Worm (Caenorhabditis elegans) whole organism, L4 larva: ENCODE data around the gene C16A11.2.

Source experiments
- F44E2.7 ChIP-seq: fragments of 200-800 bp; sonication (Bioruptor generic); IDR thresholded peaks from 2 replicates; pipeline ENCODE4 v2.1.2; 2022; ENCODE audit warnings: missing genetic modification characterization, missing compliant biosample characterization
- T26A8.4 ChIP-seq: fragments of 200-800 bp; sonication (Bioruptor generic); IDR thresholded peaks from 2 replicates; pipeline ENCODE4 v1.3.6; 2022; ENCODE audit warnings: missing genetic modification characterization, missing compliant biosample characterization
- Y5F2A.4 ChIP-seq: fragments of 200-800 bp; sonication (Bioruptor generic); optimal IDR thresholded peaks from 2 replicates; lab custom pipeline; 2018; ENCODE audit warnings: mild to moderate bottlenecking, missing genetic modification characterization, missing compliant biosample characterization
- Y75B8A.6 ChIP-seq: fragments of 200-800 bp; sonication (Bioruptor generic); IDR thresholded peaks from 2 replicates; pipeline ENCODE4 v1.3.6; 2022; ENCODE audit warnings: missing genetic modification reagents, missing genetic modification characterization, missing compliant biosample characterization
- aha-1 ChIP-seq: fragments of 150-350 bp; peaks from one replicate; lab custom pipeline; 2014; ENCODE audit warnings: missing biosample characterization, missing genetic modification characterization
- arid-1 ChIP-seq: fragments of 200-800 bp; sonication (Bioruptor generic); conservative IDR thresholded peaks from 2 replicates; pipeline ENCODE4 v1.3.6; 2022; ENCODE audit warnings: missing genetic modification reagents, missing genetic modification characterization, missing compliant biosample characterization
- attf-4 ChIP-seq: sonication (generic microtip); optimal IDR thresholded peaks from 3 replicates; lab custom pipeline; 2017; ENCODE audit warnings: missing biosample characterization, missing genetic modification characterization
- ceh-32 ChIP-seq: sonication (generic microtip); optimal IDR thresholded peaks from 2 replicates; lab custom pipeline; 2016; ENCODE audit warnings: mild to moderate bottlenecking, missing genetic modification characterization, missing compliant biosample characterization; ENCODE audit not compliant: poor library complexity
- ceh-44 ChIP-seq: fragments of 200-800 bp; sonication (Bioruptor generic); IDR thresholded peaks from 2 replicates; pipeline ENCODE4 v1.3.6; 2022; ENCODE audit warnings: missing genetic modification reagents, missing genetic modification characterization, missing compliant biosample characterization
- ces-1 ChIP-seq: fragments of 150-350 bp; sonication (generic microtip); optimal IDR thresholded peaks from 4 replicates; lab custom pipeline; 2014; ENCODE audit warnings: missing biosample characterization, missing genetic modification reagents, missing genetic modification characterization
- daf-12 ChIP-seq: fragments of 150-350 bp; optimal IDR thresholded peaks from 2 replicates; lab custom pipeline; 2014; ENCODE audit warnings: missing biosample characterization, missing genetic modification reagents, missing genetic modification characterization
- daf-8 ChIP-seq: fragments of 200-800 bp; sonication (Bioruptor generic); IDR thresholded peaks from 2 replicates; pipeline ENCODE4 v1.3.6; 2022; ENCODE audit warnings: missing genetic modification characterization, missing compliant biosample characterization
- dpl-1 ChIP-seq: fragments of 150-350 bp; optimal IDR thresholded peaks from 2 replicates; lab custom pipeline; 2014; ENCODE audit warnings: missing biosample characterization, missing genetic modification reagents, missing genetic modification characterization
- dve-1 ChIP-seq: sonication (generic microtip); optimal IDR thresholded peaks from 2 replicates; lab custom pipeline; 2017; ENCODE audit warnings: antibody characterized with exemption, mild to moderate bottlenecking, missing genetic modification characterization, missing compliant biosample characterization; ENCODE audit not compliant: insufficient read depth
- egl-43 ChIP-seq: fragments of 200-800 bp; sonication (Bioruptor generic); IDR thresholded peaks from 2 replicates; pipeline ENCODE4 v1.3.6; 2022; ENCODE audit warnings: missing genetic modification reagents, missing genetic modification characterization, missing compliant biosample characterization
- fos-1 ChIP-seq: fragments of 150-350 bp; optimal IDR thresholded peaks from 2 replicates; lab custom pipeline; 2014; ENCODE audit warnings: missing biosample characterization, missing genetic modification characterization
- hif-1 ChIP-seq, 2 experiments: sonication (generic microtip); optimal IDR thresholded peaks; 2 replicates each; lab custom pipeline; 2016 to 2017; ENCODE audit warnings: missing compliant biosample characterization in 2 of 2, missing genetic modification characterization in 2 of 2, missing genetic modification reagents in 2 of 2, missing genotype in 2 of 2, mild to moderate bottlenecking in 1 of 2
- hlh-11 ChIP-seq: fragments of 200-800 bp; sonication (Bioruptor generic); optimal IDR thresholded peaks from 2 replicates; lab custom pipeline; 2018; ENCODE audit warnings: mild to moderate bottlenecking, missing genetic modification characterization, missing compliant biosample characterization
- jun-1 ChIP-seq: fragments of 150-350 bp; optimal IDR thresholded peaks from 2 replicates; lab custom pipeline; 2014; ENCODE audit warnings: missing biosample characterization, missing genetic modification reagents, missing genetic modification characterization
- lim-7 ChIP-seq: fragments of 200-800 bp; sonication (Bioruptor generic); IDR thresholded peaks from 2 replicates; pipeline ENCODE4 v1.3.6; 2022; ENCODE audit warnings: missing genetic modification characterization, missing compliant biosample characterization
- lin-1 ChIP-seq: fragments of 200-800 bp; sonication (Bioruptor generic); IDR thresholded peaks from 2 replicates; pipeline ENCODE4 v1.3.6; 2022; ENCODE audit warnings: missing genetic modification reagents, missing genetic modification characterization, missing compliant biosample characterization
- lin-38 ChIP-seq: fragments of 200-800 bp; sonication (Bioruptor generic); IDR thresholded peaks from 2 replicates; pipeline ENCODE4 v1.3.6; 2022; ENCODE audit warnings: missing genetic modification reagents, missing genetic modification characterization, missing compliant biosample characterization
- lin-39 ChIP-seq: fragments of 150-350 bp; optimal IDR thresholded peaks from 2 replicates; lab custom pipeline; 2014; ENCODE audit warnings: missing biosample characterization, missing genetic modification reagents, missing genetic modification characterization
- lir-3 ChIP-seq: sonication (generic microtip); optimal IDR thresholded peaks from 2 replicates; lab custom pipeline; 2016; ENCODE audit warnings: mild to moderate bottlenecking, missing genetic modification characterization, missing compliant biosample characterization
- madf-5 ChIP-seq, 2 experiments: fragments of 200-800 bp; sonication (Bioruptor generic); IDR thresholded peaks; 2 replicates each; pipeline ENCODE4 v1.3.6; 2022; ENCODE audit warnings: missing compliant biosample characterization in 2 of 2, missing genetic modification characterization in 2 of 2
- mep-1 ChIP-seq: fragments of 150-350 bp; sonication (generic microtip); optimal IDR thresholded peaks from 3 replicates; lab custom pipeline; 2014; ENCODE audit warnings: missing biosample characterization, missing genetic modification characterization
- mxl-2 ChIP-seq: fragments of 200-800 bp; sonication (Bioruptor generic); conservative IDR thresholded peaks from 2 replicates; pipeline ENCODE4 v1.3.6; 2022; ENCODE audit warnings: missing genetic modification reagents, missing genetic modification characterization, missing compliant biosample characterization
- mxl-3 ChIP-seq: fragments of 200-800 bp; sonication (Bioruptor generic); optimal IDR thresholded peaks from 2 replicates; lab custom pipeline; 2018; ENCODE audit warnings: mild to moderate bottlenecking, missing genetic modification characterization, missing compliant biosample characterization
- nhr-102 ChIP-seq: sonication (generic microtip); optimal IDR thresholded peaks from 2 replicates; lab custom pipeline; 2016; ENCODE audit warnings: mild to moderate bottlenecking, missing genetic modification characterization, moderate library complexity, missing compliant biosample characterization
- nhr-41 ChIP-seq: fragments of 200-800 bp; sonication (Bioruptor generic); IDR thresholded peaks from 2 replicates; pipeline ENCODE4 v1.3.6; 2022; ENCODE audit warnings: missing genetic modification reagents, missing genetic modification characterization, missing compliant biosample characterization
- nhr-6 ChIP-seq: fragments of 150-350 bp; optimal IDR thresholded peaks from 2 replicates; lab custom pipeline; 2014; ENCODE audit warnings: missing biosample characterization, missing genetic modification characterization
- php-3 ChIP-seq: fragments of 200-800 bp; sonication (Bioruptor generic); IDR thresholded peaks from 2 replicates; pipeline ENCODE4 v1.3.6; 2022; ENCODE audit warnings: missing genetic modification reagents, missing genetic modification characterization, missing compliant biosample characterization
- skn-1 ChIP-seq: fragments of 150-350 bp; optimal IDR thresholded peaks from 2 replicates; lab custom pipeline; 2014; ENCODE audit warnings: missing biosample characterization, missing genetic modification characterization
- snpc-4 ChIP-seq: fragments of 150-350 bp; optimal IDR thresholded peaks from 2 replicates; lab custom pipeline; 2014; ENCODE audit warnings: missing biosample characterization, missing genetic modification characterization
- spr-1 ChIP-seq: sonication (generic microtip); optimal IDR thresholded peaks from 2 replicates; lab custom pipeline; 2016; ENCODE audit warnings: mild to moderate bottlenecking, missing genetic modification characterization, missing compliant biosample characterization
- tag-97 ChIP-seq: fragments of 200-800 bp; sonication (Bioruptor generic); IDR thresholded peaks from 2 replicates; pipeline ENCODE4 v1.3.6; 2022; ENCODE audit warnings: missing genetic modification characterization, missing compliant biosample characterization
- unc-62 ChIP-seq, 3 experiments: fragments of 150-350 bp in 1 of 3; sonication (generic microtip); optimal IDR thresholded peaks in 2 of 3; peaks in 1 of 3; 1 replicate in 1 of 3; 2 replicates in 2 of 3; lab custom pipeline; 2014 to 2017; ENCODE audit warnings: missing biosample characterization in 3 of 3, missing genetic modification characterization in 3 of 3, missing genetic modification reagents in 3 of 3, missing genotype in 1 of 3
- vab-7 ChIP-seq: fragments of 200-800 bp; sonication (Bioruptor generic); IDR thresholded peaks from 2 replicates; pipeline ENCODE4 v1.3.6; 2022; ENCODE audit warnings: missing genetic modification reagents, missing genetic modification characterization, missing compliant biosample characterization
- zfp-2 ChIP-seq: sonication (generic microtip); optimal IDR thresholded peaks from 2 replicates; lab custom pipeline; 2016; ENCODE audit warnings: mild to moderate bottlenecking, missing genetic modification characterization, missing compliant biosample characterization
- zfp-3 ChIP-seq: fragments of 200-800 bp; sonication (Bioruptor generic); conservative IDR thresholded peaks from 2 replicates; pipeline ENCODE4 v1.3.6; 2022; ENCODE audit warnings: missing genetic modification reagents, missing genetic modification characterization, missing compliant biosample characterization
- zip-11 ChIP-seq: fragments of 200-800 bp; sonication (Bioruptor generic); IDR thresholded peaks from 2 replicates; pipeline ENCODE4 v1.3.6; 2022; ENCODE audit warnings: missing genetic modification characterization, missing compliant biosample characterization
- zip-2 ChIP-seq: fragments of 150-350 bp; optimal IDR thresholded peaks from 2 replicates; lab custom pipeline; 2014; ENCODE audit warnings: missing biosample characterization, missing genetic modification characterization

The C16A11.2 gene

DNA sequence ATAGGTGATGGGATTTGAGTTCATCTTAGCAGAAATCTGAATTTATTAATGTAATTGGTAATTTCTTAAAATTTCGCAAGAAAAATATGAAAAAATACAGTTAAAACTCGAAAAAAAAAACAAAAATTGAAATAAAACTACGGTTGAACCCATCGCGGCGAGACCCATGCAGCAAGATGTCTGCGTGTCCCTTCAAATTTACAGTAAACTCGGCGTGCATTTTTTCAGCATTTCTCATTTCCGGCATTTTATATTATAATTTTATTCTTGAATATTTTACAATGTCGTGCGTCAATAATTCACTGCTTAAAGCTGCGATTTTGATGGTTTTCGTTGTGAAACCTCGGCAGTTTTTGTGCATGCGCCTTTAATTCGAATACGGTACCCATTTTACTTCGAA is 2.0 kb upstream of the C16A11.2 start, which contains the start of gene fbxc-43:
TSS of gene fbxc-43 (minus strand) at position 38 of the 400 bp plus-strand sequence.
- TF ChIP-seq Y5F2A.4 (GFP tag; lab: Kevin White, UChicago) (no peak), mep-1 (tag; lab: Kevin White, UChicago) (no peak), tag-97 (no peak), egl-43 (GFP tag; lab: Robert Waterston, UW) (no peak), mxl-2 (GFP tag; lab: Robert Waterston, UW) (no peak), attf-4 (tag; lab: Kevin White, UChicago) (no peak), hlh-11 (tag; lab: Kevin White, UChicago) (no peak)

ce11 chrII:4238963-4239362 is 960 bp downstream of the C16A11.2 start:
- TF ChIP-seq nhr-6 (no peak), hlh-11 (tag; lab: Kevin White, UChicago) (no peak), snpc-4 (tag; lab: Kevin White, UChicago) (no peak), ceh-32 (tag; lab: Kevin White, UChicago) (no peak), spr-1 (tag; lab: Kevin White, UChicago) (no peak), dpl-1 (GFP tag; lab: Kevin White, UChicago) (no peak), zip-11 (GFP tag; lab: Robert Waterston, UW) (no peak), daf-8 (no peak), lim-7 (GFP tag; lab: Robert Waterston, UW) (no peak), Y75B8A.6 (GFP tag; lab: Robert Waterston, UW) (no peak), T26A8.4 (GFP tag; lab: Robert Waterston, UW) (no peak), hif-1 (tag; optimal IDR thresholded peaks at IDR 0.05; lab: Kevin White, UChicago) (no peak), zfp-3 (no peak), ces-1 (GFP tag; lab: Kevin White, UChicago) (no peak), daf-12 (tag; lab: Kevin White, UChicago) (no peak), tag-97 (no peak), nhr-102 (tag; lab: Kevin White, UChicago) (no peak), egl-43 (GFP tag; lab: Robert Waterston, UW) (no peak), zfp-2 (tag; lab: Kevin White, UChicago) (no peak)
- TF ChIP-seq, all 104 proteins: peak for 0

ce11 chrII:4244959-4245358 is 7.0 kb downstream of the C16A11.2 start:
- TF ChIP-seq nhr-41 (no peak), zip-2 (tag; lab: Kevin White, UChicago) (no peak), skn-1 (tag; lab: Kevin White, UChicago) (no peak), hif-1 (tag; optimal IDR thresholded peaks at IDR 0.05; lab: Kevin White, UChicago) (no peak), T26A8.4 (GFP tag; lab: Robert Waterston, UW) (no peak), tag-97 (no peak), arid-1 (GFP tag; lab: Robert Waterston, UW) (no peak), attf-4 (tag; lab: Kevin White, UChicago) (no peak), lin-1 (GFP tag; lab: Robert Waterston, UW) (no peak), lin-38 (GFP tag; lab: Robert Waterston, UW) (no peak), fos-1 (no peak), unc-62 (GFP tag; optimal IDR thresholded peaks at IDR 0.05 in 1 of 2; lab: Kevin White, UChicago) (no peak), unc-62 (tag; optimal IDR thresholded peaks at IDR 0.05; lab: Kevin White, UChicago) (no peak), ceh-44 (GFP tag; lab: Robert Waterston, UW) (no peak), mep-1 (tag; lab: Kevin White, UChicago) (no peak), dve-1 (no peak), mxl-3 (GFP tag; lab: Kevin White, UChicago) (no peak), vab-7 (no peak)

ce11 chrII:4246897-4247296 is 8.9 kb downstream of the C16A11.2 start, which contains the start of gene gpa-11:
TSS of gene gpa-11 (plus strand) at chrII:4247197.
- TF ChIP-seq jun-1 (tag; lab: Kevin White, UChicago) (no peak), lir-3 (no peak), hlh-11 (tag; lab: Kevin White, UChicago) (no peak), php-3 (GFP tag; lab: Robert Waterston, UW) (no peak), dpl-1 (GFP tag; lab: Kevin White, UChicago) (no peak), aha-1 (tag; lab: Kevin White, UChicago) (no peak), zfp-2 (tag; lab: Kevin White, UChicago) (no peak), lin-39 (tag; lab: Kevin White, UChicago) (no peak), Y5F2A.4 (GFP tag; lab: Kevin White, UChicago) (no peak), nhr-41 (no peak), madf-5 (GFP tag; IDR thresholded peaks at IDR 0.05; lab: Robert Waterston, UW) (no peak), dve-1 (no peak), lin-38 (GFP tag; lab: Robert Waterston, UW) (no peak), F44E2.7 (GFP tag; lab: Robert Waterston, UW) (no peak)
